Fruit fly (Drosophila melanogaster): Measurements from ENCODE around the gene CG17219.
A peak's percentile ranks its signal among the peaks of the same experiment; 100 is the strongest.

CG17219 gene

dm6 chr2L:3037153-3037579 lies 8.1 kb downstream of the CG17219 start, which contains the start of the genes CG17260 and SerRS (continued):
- TF ChIP-seq Lhr (GFP tag; optimal IDR thresholded peaks at IDR 0.05): no peak
- peak; percentile 84 for TF ChIP-seq ems (GFP tag; optimal IDR thresholded peaks at IDR 0.05)
- TF ChIP-seq BEAF-32 (GFP tag; optimal IDR thresholded peaks at IDR 0.05): peak; percentile 70
- peak; percentile 97 for TF ChIP-seq CG10267 (tag; optimal IDR thresholded peaks at IDR 0.05)
- peak; percentile 93 for TF ChIP-seq CG4617 (GFP tag; optimal IDR thresholded peaks at IDR 0.05; ENCODE audit: borderline replicate concordance)
- peak; percentile 63; the same call in 1 of the 2 replicates for TF ChIP-seq CG5953 (GFP tag; IDR thresholded peaks at IDR 0.05)
- peak; percentile 90 for TF ChIP-seq CG8924 (tag; optimal IDR thresholded peaks at IDR 0.05)
- peak; percentile 8 for TF ChIP-seq ash1 (GFP tag; optimal IDR thresholded peaks at IDR 0.05)
- peak; percentile 88 for TF ChIP-seq CG11247 (GFP tag; IDR thresholded peaks at IDR 0.05)
- peak; percentile 35; the same call in 1 of the 2 replicates for TF ChIP-seq CG1024 (GFP tag; IDR thresholded peaks at IDR 0.05)
- peak; percentile 86 for TF ChIP-seq CG11560 (tag; IDR thresholded peaks at IDR 0.05)
- TF ChIP-seq gce (GFP tag; IDR thresholded peaks at IDR 0.05): peak; percentile 63; the same call in 1 of the 3 replicates
- TF ChIP-seq CG17829 (tag; optimal IDR thresholded peaks at IDR 0.05): peak; percentile 92
- TF ChIP-seq CG11085 (GFP tag; IDR thresholded peaks at IDR 0.05): peak; percentile 92
- peak; percentile 86 for TF ChIP-seq H15 (GFP tag; IDR thresholded peaks at IDR 0.05)
- peak; percentile 91 for TF ChIP-seq CG4730 (GFP tag; IDR thresholded peaks at IDR 0.05)
- TF ChIP-seq pnt (GFP tag; optimal IDR thresholded peaks at IDR 0.05): peak; percentile 96
- peak; percentile 82 for TF ChIP-seq Myb (GFP tag; optimal IDR thresholded peaks at IDR 0.05)
- no peak for TF ChIP-seq CG31441 (GFP tag; IDR thresholded peaks at IDR 0.05)
- TF ChIP-seq aop (GFP tag; IDR thresholded peaks at IDR 0.05): 0 out of 2 replicates have a peak, but pooled peaks have one; percentile 23
- peak; percentile 95 for TF ChIP-seq CG2712 (tag; optimal IDR thresholded peaks at IDR 0.05)
- peak; percentile 77 for TF ChIP-seq CG30020 (tag; optimal IDR thresholded peaks at IDR 0.05)
- no peak for TF ChIP-seq cg (GFP tag; optimal IDR thresholded peaks at IDR 0.05)
- peak in 1 of 3 experiments; percentile 37 for TF ChIP-seq Stat92E (GFP tag; optimal IDR thresholded peaks at IDR 0.05)
- TF ChIP-seq CG10366 (GFP tag; IDR thresholded peaks at IDR 0.05): peak; percentile 90
- peak; percentile 94 for TF ChIP-seq sisA (GFP tag; IDR thresholded peaks at IDR 0.05)
- TF ChIP-seq CG17361 (GFP tag; IDR thresholded peaks at IDR 0.05): peak; percentile 96
- peak; percentile 81 for TF ChIP-seq CG15011 (GFP tag; optimal IDR thresholded peaks at IDR 0.05)
- TF ChIP-seq hbn (GFP tag; IDR thresholded peaks at IDR 0.05; ENCODE audit: partially characterized antibody): peak; percentile 50
- peak; percentile 90 for TF ChIP-seq CG17359 (tag; optimal IDR thresholded peaks at IDR 0.05)
- TF ChIP-seq Deaf1 (tag; optimal IDR thresholded peaks at IDR 0.05): peak; percentile 81
- TF ChIP-seq ac (GFP tag; optimal IDR thresholded peaks at IDR 0.05): peak; percentile 37
- 0 out of 3 replicates have a peak, but pooled peaks have one; percentile 36 for TF ChIP-seq CG34224 (GFP tag; IDR thresholded peaks at IDR 0.05; ENCODE audit: partially characterized antibody)
- peak; percentile 87 for TF ChIP-seq HHEX (GFP tag; optimal IDR thresholded peaks at IDR 0.05)
- TF ChIP-seq CG9727 (GFP tag; optimal IDR thresholded peaks at IDR 0.05): peak; percentile 86
- TF ChIP-seq dmrt11E (tag; optimal IDR thresholded peaks at IDR 0.05): peak; percentile 85
- TF ChIP-seq Fer3 (tag; optimal IDR thresholded peaks at IDR 0.05): peak; percentile 95
- TF ChIP-seq ATbp (GFP tag; optimal IDR thresholded peaks at IDR 0.05): peak; percentile 78
- peak; percentile 87 for TF ChIP-seq CG1233 (GFP tag; optimal IDR thresholded peaks at IDR 0.05)
- TF ChIP-seq CG17912 (GFP tag; optimal IDR thresholded peaks at IDR 0.05): peak; percentile 33
- TF ChIP-seq H2.0 (GFP tag; IDR thresholded peaks at IDR 0.05): peak; percentile 86
- peak; percentile 93 for TF ChIP-seq maf-S (GFP tag; optimal IDR thresholded peaks at IDR 0.05)
- peak; percentile 72 for TF ChIP-seq CrebB (tag; optimal IDR thresholded peaks at IDR 0.05)
- peak; percentile 93 for TF ChIP-seq E2f1 (GFP tag; IDR thresholded peaks at IDR 0.05)
- TF ChIP-seq Atf3 (GFP tag; optimal IDR thresholded peaks at IDR 0.05): peak; percentile 89
- TF ChIP-seq gfzf (GFP tag; optimal IDR thresholded peaks at IDR 0.05): peak; percentile 40
- TF ChIP-seq insv (GFP tag; optimal IDR thresholded peaks at IDR 0.05): peak in 1 of 2 experiments; percentile 78
- no peak for TF ChIP-seq hth (optimal IDR thresholded peaks at IDR 0.05)
- TF ChIP-seq hkb (optimal IDR thresholded peaks at IDR 0.05): peak; percentile 58
- TF ChIP-seq hkb (GFP tag; IDR thresholded peaks at IDR 0.05): peak; percentile 87

Measured in whole organism, embryonic.